Worm (Caenorhabditis elegans) whole organism, mixed stage, embryonic: ENCODE measurements around the gene R02E12.4.

Experiments
- M03D4.4 ChIP-seq: sonication (generic microtip); optimal IDR thresholded peaks from 2 replicates; lab custom pipeline; 2017; ENCODE audit warnings: mild to moderate bottlenecking, missing genetic modification characterization, missing compliant biosample characterization
- mab-5 ChIP-seq: fragments of 150-350 bp; optimal IDR thresholded peaks from 2 replicates; lab custom pipeline; 2014; ENCODE audit warnings: missing biosample characterization, missing genetic modification characterization
- nhr-12 ChIP-seq: fragments of 150-350 bp; optimal IDR thresholded peaks from 2 replicates; lab custom pipeline; 2014; ENCODE audit warnings: missing biosample characterization, missing genetic modification characterization
- nhr-237 ChIP-seq: fragments of 150-350 bp; optimal IDR thresholded peaks from 2 replicates; lab custom pipeline; 2014; ENCODE audit warnings: missing biosample characterization, missing genetic modification characterization
- nhr-28 ChIP-seq: fragments of 150-350 bp; optimal IDR thresholded peaks from 2 replicates; lab custom pipeline; 2014; ENCODE audit warnings: missing biosample characterization, missing genetic modification characterization
- unc-62 ChIP-seq: fragments of 150-350 bp; optimal IDR thresholded peaks from 2 replicates; lab custom pipeline; 2014; ENCODE audit warnings: missing biosample characterization, missing genetic modification reagents, missing genetic modification characterization

DNA sequence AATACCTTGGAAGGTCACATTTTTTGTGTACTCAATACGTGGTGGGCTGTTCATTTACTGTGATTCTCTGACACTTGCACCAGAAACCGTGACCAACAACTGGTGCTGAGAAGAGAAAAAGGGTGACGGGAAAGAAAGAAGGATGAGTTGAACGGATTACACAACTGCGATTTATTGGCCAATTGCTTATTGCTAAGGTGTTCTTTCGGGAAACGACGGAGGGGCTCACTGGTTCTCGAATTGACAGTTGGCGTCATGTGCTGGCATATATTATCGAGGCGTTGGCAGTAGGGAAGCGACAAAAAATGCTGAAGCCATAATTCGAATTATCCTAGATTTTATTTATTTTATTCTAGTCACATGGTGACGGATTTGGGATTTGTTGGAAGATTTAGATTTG is 31.0 kb upstream of the R02E12.4 start:
- TF ChIP-seq M03D4.4 (no peak), nhr-237 (tag; lab: Kevin White, UChicago) (no peak), nhr-12 (tag; lab: Kevin White, UChicago) (no peak), unc-62 (GFP tag; lab: Kevin White, UChicago) (no peak), nhr-28 (tag; lab: Kevin White, UChicago) (no peak), mab-5 (tag; lab: Kevin White, UChicago) (no peak)
